Worm (Caenorhabditis elegans): ENCODE measurements around the gene C04E7.1.

ce11 chrX:371761-372285 lies 13.9 kb downstream of the C04E7.1 start, which contains the start of gene nrde-3:
- TF ChIP-seq klf-2 (GFP tag; conservative IDR thresholded peaks at IDR 0.05) (no peak), med-1 (GFP tag; optimal IDR thresholded peaks at IDR 0.05; ENCODE audit: insufficient read depth) (no peak), flt-1 (GFP tag; IDR thresholded peaks at IDR 0.05) (no peak), cog-1 (tag; optimal IDR thresholded peaks at IDR 0.05) (no peak), ztf-29 (GFP tag; IDR thresholded peaks at IDR 0.05) (no peak), ztf-23 (GFP tag; IDR thresholded peaks at IDR 0.05) (no peak), tab-1 (GFP tag; IDR thresholded peaks at IDR 0.05) (no peak), T22C8.4 (GFP tag; IDR thresholded peaks at IDR 0.05) (peak; percentile 54), ref-1 (GFP tag; conservative IDR thresholded peaks at IDR 0.05) (no peak)

Measured in whole organism, midembryonic.